Worm (Caenorhabditis elegans) whole organism, mixed stage, embryonic: ENCODE results near the gene lgc-39.

ENCODE experiments used
- M03D4.4 ChIP-seq: sonication (generic microtip); optimal IDR thresholded peaks from 2 replicates; lab custom pipeline; 2017; ENCODE audit warnings: mild to moderate bottlenecking, missing genetic modification characterization, missing compliant biosample characterization
- bed-3 ChIP-seq: fragments of 200-800 bp; sonication (Bioruptor generic); optimal IDR thresholded peaks from 3 replicates; lab custom pipeline; 2018; ENCODE audit warnings: mild to moderate bottlenecking, missing genetic modification characterization, moderate library complexity, missing compliant biosample characterization
- blmp-1 ChIP-seq: fragments of 150-350 bp; optimal IDR thresholded peaks from 2 replicates; lab custom pipeline; 2014; ENCODE audit warnings: missing biosample characterization, missing genetic modification characterization
- ceh-39 ChIP-seq: fragments of 150-350 bp; optimal IDR thresholded peaks from 2 replicates; lab custom pipeline; 2014; ENCODE audit warnings: missing biosample characterization, missing genetic modification characterization
- ceh-43 ChIP-seq: fragments of 200-800 bp; sonication (Bioruptor generic); optimal IDR thresholded peaks from 2 replicates; lab custom pipeline; 2018; ENCODE audit warnings: mild to moderate bottlenecking, missing genetic modification characterization, moderate library complexity, missing compliant biosample characterization
- cnd-1 ChIP-seq: fragments of 200-800 bp; sonication (Bioruptor generic); optimal IDR thresholded peaks from 2 replicates; lab custom pipeline; 2018; ENCODE audit warnings: mild to moderate bottlenecking, missing genetic modification characterization, missing compliant biosample characterization
- drap-1 ChIP-seq: fragments of 200-800 bp; sonication (Bioruptor generic); optimal IDR thresholded peaks from 3 replicates; lab custom pipeline; 2018; ENCODE audit warnings: mild to moderate bottlenecking, missing genetic modification characterization, missing compliant biosample characterization
- elt-3 ChIP-seq: fragments of 150-350 bp; optimal IDR thresholded peaks from 2 replicates; lab custom pipeline; 2014; ENCODE audit warnings: missing biosample characterization, missing genetic modification characterization
- flh-1 ChIP-seq: fragments of 200-800 bp; sonication (Bioruptor generic); optimal IDR thresholded peaks from 2 replicates; lab custom pipeline; 2018; ENCODE audit warnings: mild to moderate bottlenecking, missing genetic modification characterization, moderate library complexity, missing compliant biosample characterization
- ham-2 ChIP-seq: fragments of 200-800 bp; sonication (Bioruptor generic); optimal IDR thresholded peaks from 2 replicates; lab custom pipeline; 2018; ENCODE audit warnings: mild to moderate bottlenecking, missing genetic modification characterization, missing compliant biosample characterization
- hlh-1 ChIP-seq: fragments of 150-350 bp; optimal IDR thresholded peaks from 2 replicates; lab custom pipeline; 2014; ENCODE audit warnings: missing biosample characterization, missing genetic modification reagents, missing genetic modification characterization
- lin-13 ChIP-seq: fragments of 150-350 bp; optimal IDR thresholded peaks from 2 replicates; lab custom pipeline; 2014; ENCODE audit warnings: missing biosample characterization, missing genetic modification characterization
- lin-32 ChIP-seq: fragments of 200-800 bp; sonication (Bioruptor generic); optimal IDR thresholded peaks from 2 replicates; lab custom pipeline; 2018; ENCODE audit warnings: mild to moderate bottlenecking, missing genetic modification characterization, missing compliant biosample characterization
- lsy-2 ChIP-seq: fragments of 150-350 bp; optimal IDR thresholded peaks from 2 replicates; lab custom pipeline; 2014; ENCODE audit warnings: missing biosample characterization, missing genetic modification characterization
- mab-5 ChIP-seq: fragments of 150-350 bp; optimal IDR thresholded peaks from 2 replicates; lab custom pipeline; 2014; ENCODE audit warnings: missing biosample characterization, missing genetic modification characterization
- mep-1 ChIP-seq: fragments of 150-350 bp; optimal IDR thresholded peaks from 2 replicates; lab custom pipeline; 2017; ENCODE audit warnings: missing biosample characterization, missing genetic modification reagents, missing genetic modification characterization, inconsistent platforms
- mls-2 ChIP-seq: sonication (generic microtip); optimal IDR thresholded peaks from 2 replicates; lab custom pipeline; 2016; ENCODE audit warnings: mild to moderate bottlenecking, missing genetic modification characterization, moderate library complexity, missing compliant biosample characterization
- nhr-12 ChIP-seq: fragments of 150-350 bp; optimal IDR thresholded peaks from 2 replicates; lab custom pipeline; 2014; ENCODE audit warnings: missing biosample characterization, missing genetic modification characterization
- nhr-2 ChIP-seq: fragments of 150-350 bp; optimal IDR thresholded peaks from 2 replicates; lab custom pipeline; 2014; ENCODE audit warnings: missing biosample characterization, missing genetic modification characterization
- nhr-237 ChIP-seq: fragments of 150-350 bp; optimal IDR thresholded peaks from 2 replicates; lab custom pipeline; 2014; ENCODE audit warnings: missing biosample characterization, missing genetic modification characterization
- nhr-28 ChIP-seq: fragments of 150-350 bp; optimal IDR thresholded peaks from 2 replicates; lab custom pipeline; 2014; ENCODE audit warnings: missing biosample characterization, missing genetic modification characterization
- nhr-76 ChIP-seq: sonication (generic microtip); optimal IDR thresholded peaks from 2 replicates; lab custom pipeline; 2017; ENCODE audit warnings: missing biosample characterization, missing genetic modification characterization
- pha-4 ChIP-seq: fragments of 150-350 bp; optimal IDR thresholded peaks from 2 replicates; lab custom pipeline; 2018; ENCODE audit warnings: missing biosample characterization, missing genetic modification reagents, missing genetic modification characterization
- snpc-4 ChIP-seq: fragments of 150-350 bp; optimal IDR thresholded peaks from 2 replicates; lab custom pipeline; 2014; ENCODE audit warnings: missing biosample characterization, missing genetic modification characterization
- sptf-1 ChIP-seq: sonication (generic microtip); optimal IDR thresholded peaks from 2 replicates; lab custom pipeline; 2017; ENCODE audit warnings: mild to moderate bottlenecking, missing genetic modification characterization, moderate library complexity, missing compliant biosample characterization
- unc-120 ChIP-seq: sonication (generic microtip); optimal IDR thresholded peaks from 2 replicates; lab custom pipeline; 2017; ENCODE audit warnings: missing genetic modification characterization, missing compliant biosample characterization; ENCODE audit not compliant: poor library complexity, severe bottlenecking
- unc-39 ChIP-seq: fragments of 150-350 bp; optimal IDR thresholded peaks from 2 replicates; lab custom pipeline; 2014; ENCODE audit warnings: missing biosample characterization, missing genetic modification characterization
- unc-62 ChIP-seq: fragments of 150-350 bp; optimal IDR thresholded peaks from 2 replicates; lab custom pipeline; 2014; ENCODE audit warnings: missing biosample characterization, missing genetic modification reagents, missing genetic modification characterization
- ztf-11 ChIP-seq: fragments of 150-350 bp; optimal IDR thresholded peaks from 2 replicates; lab custom pipeline; 2014; ENCODE audit warnings: missing biosample characterization, missing genetic modification characterization

lgc-39 gene

ce11 chrV:7159391-7159790, 15.9 kb upstream of the lgc-39 start, which contains the start of gene str-204:
TSS of gene str-204 (plus strand) at chrV:7159691.
- TF ChIP-seq blmp-1 (tag; lab: Kevin White, UChicago) (no peak), bed-3 (GFP tag; lab: Kevin White, UChicago) (no peak), ham-2 (no peak), nhr-2 (tag; lab: Kevin White, UChicago) (no peak), mab-5 (tag; lab: Kevin White, UChicago) (no peak), flh-1 (no peak), ceh-39 (no peak), lin-13 (tag; lab: Kevin White, UChicago) (no peak), mls-2 (tag; lab: Kevin White, UChicago) (no peak)

- TF ChIP-seq mab-5 (tag; lab: Kevin White, UChicago) (no peak), nhr-76 (tag; lab: Kevin White, UChicago) (no peak), ham-2 (no peak), drap-1 (GFP tag; lab: Kevin White, UChicago) (no peak), blmp-1 (tag; lab: Kevin White, UChicago) (no peak)
These were observed 11.7 kb upstream of the lgc-39 start, which contains the start of gene ugt-41 for ce11 chrV:7163477-7164114. TSS of gene ugt-41 (minus strand) at chrV:7163595.

ce11 chrV:7164210-7164609, 11.1 kb upstream of the lgc-39 start, which contains the start of gene srh-83:
TSS of gene srh-83 (plus strand) at chrV:7164510.
- TF ChIP-seq lsy-2 (no peak), bed-3 (GFP tag; lab: Kevin White, UChicago) (no peak), nhr-28 (tag; lab: Kevin White, UChicago) (no peak), mep-1 (no peak), sptf-1 (tag; lab: Kevin White, UChicago) (no peak), nhr-2 (tag; lab: Kevin White, UChicago) (no peak), nhr-76 (tag; lab: Kevin White, UChicago) (no peak), ztf-11 (no peak), cnd-1 (no peak), unc-62 (no peak), mab-5 (tag; lab: Kevin White, UChicago) (no peak), lin-32 (GFP tag; lab: Kevin White, UChicago) (no peak), ham-2 (no peak), ceh-39 (no peak), drap-1 (GFP tag; lab: Kevin White, UChicago) (no peak), nhr-12 (tag; lab: Kevin White, UChicago) (no peak), elt-3 (tag; lab: Kevin White, UChicago) (no peak)

- TF ChIP-seq unc-120 (tag; lab: Kevin White, UChicago) (no peak), nhr-237 (tag; lab: Kevin White, UChicago) (no peak), lsy-2 (no peak), ceh-43 (no peak), blmp-1 (tag; lab: Kevin White, UChicago) (no peak), mep-1 (no peak), cnd-1 (no peak), lin-13 (tag; lab: Kevin White, UChicago) (no peak), pha-4 (tag; lab: Kevin White, UChicago) (no peak), drap-1 (GFP tag; lab: Kevin White, UChicago) (no peak), unc-39 (tag; lab: Kevin White, UChicago) (no peak), nhr-2 (tag; lab: Kevin White, UChicago) (no peak), M03D4.4 (tag; lab: Kevin White, UChicago) (no peak), snpc-4 (tag; lab: Kevin White, UChicago) (no peak), hlh-1 (tag; lab: Kevin White, UChicago) (no peak), nhr-28 (tag; lab: Kevin White, UChicago) (no peak)
These were observed 8.6 kb upstream of the lgc-39 start, which contains the start of gene ugt-36 for ce11 chrV:7166709-7167108. TSS of gene ugt-36 (plus strand) at chrV:7167009.

- no peak for TF ChIP-seq ceh-39
- peak; percentile 9 for TF ChIP-seq nhr-237 (tag; lab: Kevin White, UChicago)
These were observed 3.5 kb downstream of the lgc-39 start, which contains the start of gene cpsf-2 for ce11 chrV:7178843-7179242. TSS of gene cpsf-2 (plus strand) at chrV:7179172.

- TF ChIP-seq nhr-2 (tag; lab: Kevin White, UChicago) (no peak), unc-39 (tag; lab: Kevin White, UChicago) (no peak), nhr-12 (tag; lab: Kevin White, UChicago) (no peak), blmp-1 (tag; lab: Kevin White, UChicago) (no peak), cnd-1 (no peak), mep-1 (no peak), M03D4.4 (tag; lab: Kevin White, UChicago) (no peak), nhr-76 (tag; lab: Kevin White, UChicago) (no peak), pha-4 (tag; lab: Kevin White, UChicago) (no peak), unc-62 (no peak), mls-2 (tag; lab: Kevin White, UChicago) (no peak), lsy-2 (no peak)
- TF ChIP-seq, all 35 proteins: peak for 0
These were observed 9.2 kb downstream of the lgc-39 start, which contains the start of gene pitr-5 for ce11 chrV:7184549-7184948. TSS of gene pitr-5 (plus strand) at chrV:7184849.
